Worm (Caenorhabditis elegans) whole organism, late embryonic: ENCODE results near the gene F11G11.13.

ENCODE experiments used
- ceh-6 ChIP-seq: fragments of 200-800 bp; sonication (Bioruptor generic); optimal IDR thresholded peaks from 2 replicates; lab custom pipeline; 2018; ENCODE audit warnings: mild to moderate bottlenecking, missing genetic modification characterization, missing compliant biosample characterization
- che-1 ChIP-seq: sonication (generic microtip); optimal IDR thresholded peaks from 2 replicates; lab custom pipeline; 2016; ENCODE audit warnings: mild to moderate bottlenecking, missing genetic modification characterization, missing compliant biosample characterization
- hlh-30 ChIP-seq: sonication (generic microtip); optimal IDR thresholded peaks from 2 replicates; lab custom pipeline; 2017; ENCODE audit warnings: antibody characterized with exemption, missing genetic modification characterization, missing compliant biosample characterization; ENCODE audit not compliant: insufficient read depth
- hlh-6 ChIP-seq: sonication (generic microtip); optimal IDR thresholded peaks from 2 replicates; lab custom pipeline; 2016; ENCODE audit warnings: missing genotype, missing genetic modification characterization, missing compliant biosample characterization
- lin-11 ChIP-seq: fragments of 200-800 bp; sonication (Bioruptor generic); optimal IDR thresholded peaks from 2 replicates; lab custom pipeline; 2018; ENCODE audit warnings: mild to moderate bottlenecking, missing genetic modification characterization, missing compliant biosample characterization
- npax-4 ChIP-seq: sonication (generic microtip); optimal IDR thresholded peaks from 2 replicates; lab custom pipeline; 2016; ENCODE audit warnings: missing genetic modification characterization, missing compliant biosample characterization
- pag-3 ChIP-seq: sonication (generic microtip); optimal IDR thresholded peaks from 2 replicates; lab custom pipeline; 2016; ENCODE audit warnings: missing compliant biosample characterization, missing genetic modification characterization, borderline replicate concordance
- pat-9 ChIP-seq: fragments of 200-800 bp; sonication (Bioruptor generic); optimal IDR thresholded peaks from 2 replicates; lab custom pipeline; 2018; ENCODE audit warnings: mild to moderate bottlenecking, missing genetic modification characterization, moderate library complexity, missing compliant biosample characterization
- pha-4 ChIP-seq: fragments of 150-350 bp; optimal IDR thresholded peaks from 2 replicates; lab custom pipeline; 2018; ENCODE audit warnings: missing biosample characterization, missing genetic modification reagents, missing genetic modification characterization
- sox-2 ChIP-seq: fragments of 200-800 bp; sonication (Bioruptor generic); IDR thresholded peaks from 2 replicates; pipeline ENCODE4 v1.3.6; 2022; ENCODE audit warnings: missing genetic modification reagents, missing genetic modification characterization, missing compliant biosample characterization
- syd-9 ChIP-seq: sonication (generic microtip); optimal IDR thresholded peaks from 2 replicates; lab custom pipeline; 2016; ENCODE audit warnings: mild to moderate bottlenecking, missing genetic modification characterization, moderate library complexity, missing compliant biosample characterization

DNA sequence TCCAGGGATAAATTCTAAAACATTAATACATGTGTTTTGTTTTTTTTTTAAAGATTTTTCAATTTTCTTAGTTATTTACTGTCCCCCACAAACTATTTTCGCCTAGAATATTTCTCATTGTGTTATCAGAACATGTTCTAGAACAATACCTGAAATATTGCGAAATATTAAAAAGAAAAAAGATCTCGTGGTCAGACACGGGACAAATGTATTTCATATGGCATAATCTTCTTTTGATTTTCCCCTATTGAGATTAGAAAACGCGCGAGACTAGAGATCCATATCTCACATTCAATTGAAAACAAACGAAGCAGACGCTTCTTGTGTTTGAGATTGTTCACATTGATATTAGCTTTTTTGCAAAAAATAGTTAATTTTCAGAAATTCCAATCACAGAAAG, 19.9 kb downstream of the F11G11.13 start:
- TF ChIP-seq pat-9 (tag; lab: Kevin White, UChicago) (no peak), hlh-6 (tag; lab: Kevin White, UChicago) (no peak), pha-4 (tag; lab: Kevin White, UChicago) (no peak), lin-11 (tag; lab: Kevin White, UChicago) (no peak), pag-3 (no peak), ceh-6 (no peak), che-1 (no peak), npax-4 (no peak), syd-9 (no peak), sox-2 (GFP tag; lab: Robert Waterston, UW) (no peak), hlh-30 (tag; lab: Kevin White, UChicago) (no peak)
